Fruit fly (Drosophila melanogaster) Kc167 (cell line): ENCODE measurements around the gene Elys.

Experiments used
- Myc ChIP-seq: fragments of >200 bp; optimal IDR thresholded peaks from 2 replicates; lab custom pipeline; 2017; ENCODE audit warnings: missing external identifiers
- Sin3A ChIP-seq: fragments of >200 bp; optimal IDR thresholded peaks from 2 replicates; lab custom pipeline; 2018; ENCODE audit warnings: missing external identifiers
- h ChIP-seq: fragments of >200 bp; optimal IDR thresholded peaks from 3 replicates; lab custom pipeline; 2018; ENCODE audit warnings: missing external identifiers
- insv ChIP-seq: fragments of >200 bp; optimal IDR thresholded peaks from 3 replicates; lab custom pipeline; 2018; ENCODE audit warnings: missing external identifiers
- psq ChIP-seq: fragments of >200 bp; optimal IDR thresholded peaks from 2 replicates; lab custom pipeline; 2017; ENCODE audit warnings: missing external identifiers
- ttk ChIP-seq: sonication (Bioruptor generic); optimal IDR thresholded peaks from 2 replicates; lab custom pipeline; 2017; ENCODE audit warnings: missing external identifiers

Gene Elys

dm6 chrX:19651757-19652419 lies at the start of gene Elys, which contains the start of gene Ranbp21:
TSS of gene Elys (plus strand) at chrX:19652305.
TSS of gene Ranbp21 (minus strand) at chrX:19652269.
- TF ChIP-seq Sin3A (lab: Kevin White, UChicago) (no peak), Myc (lab: Kevin White, UChicago) (no peak), insv (no peak), h (no peak), ttk (lab: Kevin White, UChicago) (no peak), psq (lab: Kevin White, UChicago) (no peak)

DNA sequence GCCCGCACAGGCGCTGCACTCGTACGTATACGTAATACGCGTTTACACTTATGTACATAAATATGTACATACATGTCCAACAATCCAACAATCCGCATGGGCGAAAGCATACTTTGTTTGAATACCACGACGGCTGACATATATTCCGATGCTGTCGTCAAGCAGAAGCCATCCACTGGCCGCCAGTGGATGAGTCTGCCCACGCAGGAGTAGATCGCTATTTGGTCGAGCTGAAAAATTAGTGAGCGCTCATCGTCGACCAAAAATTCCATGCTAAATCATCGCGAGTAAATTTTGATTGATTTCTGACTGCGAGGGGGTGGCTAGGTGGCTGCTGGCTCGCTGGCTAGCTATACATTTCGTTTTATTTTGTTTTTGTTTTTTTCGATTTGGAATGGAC lies 49.6 kb upstream of the Elys start:
- TF ChIP-seq psq (lab: Kevin White, UChicago): no peak
- TF ChIP-seq insv: no peak
- no peak for TF ChIP-seq h
- no peak for TF ChIP-seq Myc (lab: Kevin White, UChicago)
- no peak for TF ChIP-seq ttk (lab: Kevin White, UChicago)

DNA sequence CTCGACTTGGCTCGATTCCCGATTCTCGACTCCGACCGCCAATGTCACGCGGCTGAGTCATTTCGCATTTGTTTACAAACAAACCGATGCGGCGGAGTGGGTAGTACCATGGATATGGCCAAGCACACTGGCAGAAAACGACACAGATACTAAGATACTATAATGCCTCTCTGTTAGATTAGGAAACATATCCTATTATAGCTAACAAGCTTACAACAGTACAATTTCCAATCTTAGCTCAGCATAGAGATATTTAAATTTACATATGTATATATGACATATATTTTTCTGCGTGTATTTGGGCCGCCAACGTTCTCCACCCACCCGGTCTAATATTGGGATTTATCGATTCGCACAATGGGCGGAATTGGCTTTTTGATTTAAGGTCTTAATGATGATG lies 48.2 kb upstream of the Elys start:
- TF ChIP-seq insv: no peak
- no peak for TF ChIP-seq psq (lab: Kevin White, UChicago)
- no peak for TF ChIP-seq Sin3A (lab: Kevin White, UChicago)
- no peak for TF ChIP-seq ttk (lab: Kevin White, UChicago)
- TF ChIP-seq Myc (lab: Kevin White, UChicago): no peak
- TF ChIP-seq h: no peak

- TF ChIP-seq Sin3A (lab: Kevin White, UChicago): no peak
- no peak for TF ChIP-seq ttk (lab: Kevin White, UChicago)
- no peak for TF ChIP-seq h
- no peak for TF ChIP-seq Myc (lab: Kevin White, UChicago)
- no peak for TF ChIP-seq insv
- TF ChIP-seq psq (lab: Kevin White, UChicago): no peak
Observed at dm6 chrX:19604997-19605396, 47.1 kb upstream of the Elys start, which contains the start of gene CG14207. TSS of gene CG14207 (plus strand) at chrX:19605199.

DNA sequence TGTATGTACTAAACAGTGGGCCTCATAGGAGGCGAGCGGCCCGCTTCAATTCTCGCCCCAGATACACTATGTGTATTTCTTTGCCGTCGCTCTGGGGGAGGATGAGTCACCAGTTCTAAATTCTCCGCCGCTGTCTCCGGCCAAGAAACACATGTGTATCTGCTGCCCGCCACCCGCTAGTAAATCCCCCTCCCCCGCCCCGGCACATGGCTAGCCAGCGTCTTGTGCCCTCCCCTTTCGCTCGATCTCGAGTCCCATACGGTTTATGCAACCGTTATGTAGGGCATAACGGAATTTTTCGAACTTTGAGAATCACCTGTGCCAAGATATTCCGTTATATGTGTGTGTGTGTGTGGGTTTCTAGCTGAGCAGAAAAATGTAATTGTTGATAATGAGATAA lies 46.2 kb upstream of the Elys start:
- TF ChIP-seq Sin3A (lab: Kevin White, UChicago) (no peak), Myc (lab: Kevin White, UChicago) (no peak), insv (no peak), h (no peak), psq (lab: Kevin White, UChicago) (no peak)

DNA sequence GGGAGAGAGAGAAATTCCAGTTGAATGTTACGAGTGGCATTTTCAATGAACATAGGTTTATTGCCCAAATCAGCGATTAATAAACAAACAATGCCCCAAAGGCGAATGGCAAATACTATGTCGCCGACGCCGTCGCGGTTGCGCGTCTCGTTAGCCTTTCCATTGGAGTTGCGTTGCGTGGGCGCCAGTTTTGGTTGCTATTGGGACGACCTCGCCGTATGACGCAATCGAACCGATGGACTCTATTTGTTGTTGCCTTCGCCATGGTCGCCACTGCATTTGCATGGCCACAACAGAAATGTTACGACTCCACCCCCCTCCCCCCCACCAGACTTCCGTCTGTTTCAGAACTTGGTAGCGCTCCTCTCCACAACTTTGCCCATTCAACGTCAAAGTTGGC lies 45.5 kb upstream of the Elys start:
- TF ChIP-seq Myc (lab: Kevin White, UChicago): no peak
- TF ChIP-seq ttk (lab: Kevin White, UChicago): no peak
- no peak for TF ChIP-seq Sin3A (lab: Kevin White, UChicago)
- no peak for TF ChIP-seq psq (lab: Kevin White, UChicago)
- TF ChIP-seq h: no peak
- no peak for TF ChIP-seq insv

- TF ChIP-seq h: no peak
- no peak for TF ChIP-seq Myc (lab: Kevin White, UChicago)
- TF ChIP-seq insv: no peak
- no peak for TF ChIP-seq psq (lab: Kevin White, UChicago)
- TF ChIP-seq Sin3A (lab: Kevin White, UChicago): no peak
- no peak for TF ChIP-seq ttk (lab: Kevin White, UChicago)
Observed at dm6 chrX:19606971-19607370, 45.1 kb upstream of the Elys start.

dm6 chrX:19608042-19608609 lies 44.0 kb upstream of the Elys start:
- TF ChIP-seq ttk (lab: Kevin White, UChicago) (no peak), Sin3A (lab: Kevin White, UChicago) (no peak), h (no peak), Myc (lab: Kevin White, UChicago) (no peak), psq (lab: Kevin White, UChicago) (no peak), insv (no peak)

DNA sequence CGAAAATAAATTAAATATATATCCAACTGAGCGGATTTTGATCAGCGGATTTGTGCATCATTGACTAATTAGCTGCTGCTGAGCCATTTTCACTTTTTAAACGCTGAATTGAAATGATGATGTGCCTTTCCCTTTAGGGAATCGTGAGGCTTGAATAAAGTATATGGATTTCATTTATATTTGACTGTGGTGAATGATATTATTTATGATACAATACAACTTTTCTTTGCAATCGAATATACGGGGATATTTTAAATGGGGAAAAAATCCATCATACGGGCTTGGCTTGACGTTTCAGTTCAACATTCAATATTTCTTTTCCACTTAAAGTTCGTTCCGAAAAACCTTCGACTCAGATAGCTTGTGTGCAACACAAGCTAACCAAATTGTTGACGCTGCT lies 40.9 kb upstream of the Elys start, which contains the start of the genes Shawn and Tyler:
Shawn (plus strand) TSS at position 301 of the 400 bp plus-strand sequence.
Tyler (plus strand) TSS at position 301 of the 400 bp plus-strand sequence.
- TF ChIP-seq ttk (lab: Kevin White, UChicago) (no peak), h (no peak), insv (no peak), Myc (lab: Kevin White, UChicago) (no peak), Sin3A (lab: Kevin White, UChicago) (no peak), psq (lab: Kevin White, UChicago) (no peak)

DNA sequence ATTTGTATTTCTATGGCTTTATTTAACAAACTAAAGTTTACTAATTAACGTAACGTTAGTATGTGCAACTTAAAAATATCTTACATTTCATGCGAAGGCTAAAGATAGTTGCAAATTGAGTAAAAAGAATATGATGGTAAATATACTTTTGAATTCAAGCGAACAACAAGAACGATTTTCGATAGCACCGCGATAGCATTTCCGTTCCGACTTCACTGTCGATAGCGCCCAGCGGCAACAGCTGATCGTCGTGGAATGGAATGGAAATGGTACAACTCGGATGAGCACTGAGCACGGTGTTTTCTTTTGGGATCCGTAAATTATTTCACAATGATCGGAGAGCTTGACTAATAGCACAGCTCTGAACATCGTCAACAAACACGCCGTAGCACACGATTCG lies 38.6 kb upstream of the Elys start:
- TF ChIP-seq ttk (lab: Kevin White, UChicago) (no peak), Myc (lab: Kevin White, UChicago) (no peak), insv (no peak), psq (lab: Kevin White, UChicago) (no peak), h (no peak), Sin3A (lab: Kevin White, UChicago) (no peak)

DNA sequence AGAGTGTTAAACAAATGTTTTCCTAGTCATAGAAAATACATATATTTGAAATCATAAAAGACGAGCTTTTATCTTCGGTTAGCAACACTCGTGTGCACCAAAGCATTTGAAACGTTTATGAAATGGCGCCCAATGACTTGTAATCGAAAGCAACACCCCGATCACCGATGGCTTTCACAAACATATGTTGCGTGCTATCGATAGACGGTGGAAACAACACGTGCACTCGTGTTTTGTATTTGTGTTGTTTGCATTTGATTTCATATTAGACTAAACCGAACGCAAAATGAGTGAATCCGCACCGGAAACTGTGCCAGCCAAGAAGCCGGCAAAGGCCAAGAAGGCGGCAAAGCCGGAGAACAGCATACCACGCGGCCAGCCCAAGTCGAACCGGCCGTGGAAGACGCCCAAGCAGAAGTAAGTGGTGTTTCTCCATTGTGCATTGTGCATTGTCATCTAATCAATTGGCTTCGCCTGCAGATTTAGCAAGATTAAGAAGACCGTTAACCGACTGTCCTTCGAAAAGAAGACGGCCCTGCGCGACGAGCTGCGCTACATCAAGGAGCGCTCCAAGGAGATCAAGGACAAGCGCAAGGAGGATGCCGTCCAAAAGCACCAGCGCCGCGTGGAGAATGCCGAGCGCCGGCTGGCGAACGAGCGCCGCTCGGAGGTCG lies 36.0 kb upstream of the Elys start, which contains the start of gene CG14210:
CG14210 (plus strand) TSS at position 207 of the 674 bp plus-strand sequence.
- no peak for TF ChIP-seq h
- TF ChIP-seq insv: no peak
- no peak for TF ChIP-seq psq (lab: Kevin White, UChicago)
- no peak for TF ChIP-seq Myc (lab: Kevin White, UChicago)

DNA sequence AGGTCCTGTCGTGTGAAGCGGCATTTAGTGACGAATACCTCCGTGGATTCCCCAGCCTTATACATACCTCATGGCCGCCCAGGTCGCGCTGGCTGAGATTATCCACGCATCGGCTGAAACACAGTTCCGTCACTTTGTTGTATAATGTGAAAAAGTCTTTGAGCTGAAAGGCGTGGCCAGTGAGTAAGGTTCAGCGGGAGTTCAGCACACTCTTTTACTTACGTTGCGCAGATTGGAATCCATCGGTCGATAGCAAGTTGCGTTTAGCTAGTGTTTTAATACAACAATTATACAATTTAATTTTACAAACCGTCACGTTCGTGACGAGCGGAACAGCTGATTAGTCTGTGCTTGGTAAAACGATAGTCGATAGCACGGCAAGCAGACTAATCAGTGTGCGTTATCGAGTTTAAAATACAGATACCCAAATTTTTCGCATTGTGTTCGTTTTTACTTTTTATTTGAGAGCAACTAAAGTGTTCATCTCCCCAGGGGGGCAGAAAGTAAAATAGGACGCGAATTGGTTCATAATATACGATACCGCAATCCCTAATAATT lies 33.8 kb upstream of the Elys start, which contains the start of the genes Pstk and Tim9b:
Pstk (minus strand) TSS at position 355 of the 558 bp plus-strand sequence.
Tim9b (minus strand) TSS at position 355 of the 558 bp plus-strand sequence.
- TF ChIP-seq insv (no peak), psq (lab: Kevin White, UChicago) (no peak), h (no peak), Sin3A (lab: Kevin White, UChicago) (no peak), Myc (lab: Kevin White, UChicago) (no peak), ttk (lab: Kevin White, UChicago) (no peak)
